Fruit fly (Drosophila melanogaster) whole organism, prepupa: ENCODE results near the gene Top3alpha.

Experiments used
- CG10631 ChIP-seq: fragments of 200-800 bp; sonication (Bioruptor generic); optimal IDR thresholded peaks from 2 replicates; lab custom pipeline; 2016; ENCODE audit warnings: missing biosample characterization, missing genetic modification characterization
- CG10669 ChIP-seq: fragments of 200-800 bp; sonication (Bioruptor generic); optimal IDR thresholded peaks from 3 replicates; lab custom pipeline; 2018; ENCODE audit warnings: missing biosample characterization, mild to moderate bottlenecking, missing genetic modification characterization, moderate library complexity
- CG11294 ChIP-seq: fragments of 200-800 bp; sonication (Bioruptor generic); IDR thresholded peaks from 2 replicates; pipeline ENCODE4 v1.3.6; 2022; ENCODE audit warnings: missing biosample characterization, missing genetic modification characterization
- CG11762 ChIP-seq: fragments of 200-800 bp; sonication (Bioruptor generic); optimal IDR thresholded peaks from 3 replicates; lab custom pipeline; 2016; ENCODE audit warnings: missing biosample characterization, missing genetic modification characterization; ENCODE audit not compliant: insufficient read depth
- CG11902 ChIP-seq: fragments of 200-800 bp; sonication (Bioruptor generic); optimal IDR thresholded peaks from 3 replicates; lab custom pipeline; 2016; ENCODE audit warnings: missing biosample characterization, missing genetic modification characterization
- CG15336 ChIP-seq: fragments of 200-800 bp; sonication (Bioruptor generic); IDR thresholded peaks from 2 replicates; pipeline ENCODE4 v1.3.6; 2022; ENCODE audit warnings: missing biosample characterization, missing genetic modification characterization
- CG1621 ChIP-seq: fragments of 200-800 bp; sonication (Bioruptor generic); optimal IDR thresholded peaks from 3 replicates; lab custom pipeline; 2018; ENCODE audit warnings: missing biosample characterization, mild to moderate bottlenecking, missing genetic modification characterization
- CG16779 ChIP-seq: fragments of 200-800 bp; sonication (Bioruptor generic); optimal IDR thresholded peaks from 3 replicates; lab custom pipeline; 2017; ENCODE audit warnings: missing biosample characterization, mild to moderate bottlenecking, missing genetic modification characterization
- CG3032 ChIP-seq: fragments of 200-800 bp; optimal IDR thresholded peaks from 2 replicates; lab custom pipeline; 2019; ENCODE audit warnings: missing biosample characterization, mild to moderate bottlenecking, missing genetic modification characterization, moderate library complexity
- CG31627 ChIP-seq: fragments of 200-800 bp; sonication (Bioruptor generic); optimal IDR thresholded peaks from 3 replicates; lab custom pipeline; 2016; ENCODE audit warnings: missing biosample characterization, missing genetic modification characterization
- CG32006 ChIP-seq: fragments of 200-800 bp; sonication (Bioruptor generic); optimal IDR thresholded peaks from 3 replicates; lab custom pipeline; 2017; ENCODE audit warnings: missing biosample characterization, mild to moderate bottlenecking, missing genetic modification characterization
- CG34406 ChIP-seq: fragments of 200-800 bp; sonication (Bioruptor generic); optimal IDR thresholded peaks from 3 replicates; lab custom pipeline; 2016; ENCODE audit warnings: missing biosample characterization, missing genetic modification characterization
- CG3919 ChIP-seq: fragments of 200-800 bp; sonication (Bioruptor generic); optimal IDR thresholded peaks from 3 replicates; lab custom pipeline; 2016; ENCODE audit warnings: missing biosample characterization, missing genetic modification characterization
- CG4318 ChIP-seq: fragments of 200-800 bp; sonication (Bioruptor generic); optimal IDR thresholded peaks from 3 replicates; lab custom pipeline; 2017; ENCODE audit warnings: missing biosample characterization, mild to moderate bottlenecking, missing genetic modification characterization
- CG6276 ChIP-seq: fragments of 200-800 bp; sonication (Bioruptor generic); optimal IDR thresholded peaks from 2 replicates; lab custom pipeline; 2017; ENCODE audit warnings: missing biosample characterization, mild to moderate bottlenecking, missing genetic modification characterization
- CG6792 ChIP-seq: fragments of 200-800 bp; sonication (Bioruptor generic); optimal IDR thresholded peaks from 3 replicates; lab custom pipeline; 2016; ENCODE audit warnings: missing biosample characterization, missing genetic modification characterization
- CG6854 ChIP-seq: fragments of 200-800 bp; sonication (Bioruptor generic); optimal IDR thresholded peaks from 2 replicates; lab custom pipeline; 2017; ENCODE audit warnings: missing biosample characterization, mild to moderate bottlenecking, missing genetic modification characterization
- CG7368 ChIP-seq: fragments of 200-800 bp; sonication (Bioruptor generic); optimal IDR thresholded peaks from 3 replicates; lab custom pipeline; 2016; ENCODE audit warnings: missing biosample characterization, missing genetic modification characterization
- CG8119 ChIP-seq: fragments of 200-800 bp; sonication (Bioruptor generic); IDR thresholded peaks from 3 replicates; pipeline ENCODE4 v1.3.6; 2022; ENCODE audit warnings: missing biosample characterization, missing genetic modification characterization
- CG8319 ChIP-seq: fragments of 200-800 bp; sonication (Bioruptor generic); optimal IDR thresholded peaks from 3 replicates; lab custom pipeline; 2016; ENCODE audit warnings: missing biosample characterization, missing genetic modification characterization
- CG8632 ChIP-seq: fragments of 200-800 bp; sonication (Bioruptor generic); optimal IDR thresholded peaks from 3 replicates; lab custom pipeline; 2016; ENCODE audit warnings: missing biosample characterization, missing genetic modification characterization
- CG9139 ChIP-seq: fragments of 200-800 bp; sonication (Bioruptor generic); optimal IDR thresholded peaks from 3 replicates; lab custom pipeline; 2017; ENCODE audit warnings: missing biosample characterization, mild to moderate bottlenecking, missing genetic modification characterization
- Eip75B ChIP-seq: fragments of 200-800 bp; sonication (Bioruptor generic); optimal IDR thresholded peaks from 3 replicates; lab custom pipeline; 2016; ENCODE audit warnings: missing biosample characterization, missing genetic modification characterization
- Eip78C ChIP-seq: fragments of 200-800 bp; sonication (Bioruptor generic); peaks from one replicate; lab custom pipeline; 2016; ENCODE audit warnings: missing biosample characterization, missing genetic modification characterization
- Eip93F ChIP-seq: fragments of 200-800 bp; sonication (Bioruptor generic); optimal IDR thresholded peaks from 2 replicates; lab custom pipeline; 2016; ENCODE audit warnings: missing biosample characterization, mild to moderate bottlenecking, missing genetic modification characterization
- Ets21C ChIP-seq: fragments of 200-800 bp; sonication (Bioruptor generic); optimal IDR thresholded peaks from 3 replicates; lab custom pipeline; 2016; ENCODE audit warnings: missing biosample characterization, missing genetic modification characterization
- Gug ChIP-seq: fragments of 200-800 bp; sonication (Bioruptor generic); IDR thresholded peaks from 2 replicates; pipeline ENCODE4 v1.3.6; 2022; ENCODE audit warnings: missing biosample characterization, missing genetic modification characterization
- Hr38 ChIP-seq: sonication (Bioruptor generic); optimal IDR thresholded peaks from 2 replicates; lab custom pipeline; 2016; ENCODE audit warnings: missing biosample characterization, missing genetic modification characterization
- Hr39 ChIP-seq: fragments of 200-800 bp; sonication (Bioruptor generic); optimal IDR thresholded peaks from 2 replicates; lab custom pipeline; 2016; ENCODE audit warnings: missing biosample characterization, missing genetic modification characterization
- Hr4 ChIP-seq: fragments of 200-800 bp; sonication (Bioruptor generic); optimal IDR thresholded peaks from 3 replicates; lab custom pipeline; 2016; ENCODE audit warnings: missing biosample characterization, missing genetic modification characterization
- Lpt ChIP-seq: fragments of 200-800 bp; sonication (Bioruptor generic); optimal IDR thresholded peaks from 3 replicates; lab custom pipeline; 2016; ENCODE audit warnings: missing biosample characterization, missing genetic modification characterization
- OdsH ChIP-seq: fragments of 200-800 bp; sonication (Bioruptor generic); optimal IDR thresholded peaks from 3 replicates; lab custom pipeline; 2016; ENCODE audit warnings: missing biosample characterization, missing genetic modification characterization
- Sox102F ChIP-seq: fragments of 200-800 bp; sonication (Bioruptor generic); optimal IDR thresholded peaks from 2 replicates; lab custom pipeline; 2016; ENCODE audit warnings: missing biosample characterization, mild to moderate bottlenecking, missing genetic modification characterization
- Sox15 ChIP-seq: fragments of 200-800 bp; sonication (Bioruptor generic); optimal IDR thresholded peaks from 3 replicates; lab custom pipeline; 2016; ENCODE audit warnings: missing biosample characterization, missing genetic modification characterization
- acj6 ChIP-seq: fragments of 200-800 bp; sonication (Bioruptor generic); optimal IDR thresholded peaks from 3 replicates; lab custom pipeline; 2016; ENCODE audit warnings: missing biosample characterization, missing genetic modification characterization
- cyc ChIP-seq: fragments of 200-800 bp; sonication (Bioruptor generic); optimal IDR thresholded peaks from 3 replicates; lab custom pipeline; 2016; ENCODE audit warnings: missing biosample characterization, missing genetic modification characterization
- dsx ChIP-seq: fragments of 200-800 bp; optimal IDR thresholded peaks from 3 replicates; lab custom pipeline; 2019; ENCODE audit warnings: missing biosample characterization, mild to moderate bottlenecking, missing genetic modification characterization, moderate library complexity; ENCODE audit not compliant: poor library complexity, severe bottlenecking
- esn ChIP-seq: fragments of 200-800 bp; sonication (Bioruptor generic); optimal IDR thresholded peaks from 2 replicates; lab custom pipeline; 2016; ENCODE audit warnings: missing biosample characterization, mild to moderate bottlenecking, missing genetic modification characterization, moderate library complexity
- fkh ChIP-seq: fragments of 200-800 bp; sonication (Bioruptor generic); optimal IDR thresholded peaks from 3 replicates; lab custom pipeline; 2017; ENCODE audit warnings: missing biosample characterization, mild to moderate bottlenecking, missing genetic modification characterization, moderate library complexity
- lz ChIP-seq: fragments of 200-800 bp; sonication (Bioruptor generic); optimal IDR thresholded peaks from 3 replicates; lab custom pipeline; 2016; ENCODE audit warnings: missing biosample characterization, missing genetic modification characterization
- net ChIP-seq: fragments of 200-800 bp; sonication (Bioruptor generic); optimal IDR thresholded peaks from 3 replicates; lab custom pipeline; 2016; ENCODE audit warnings: missing biosample characterization, missing genetic modification characterization
- salr ChIP-seq, 2 experiments: fragments of 200-800 bp; sonication (Bioruptor generic); optimal IDR thresholded peaks; 3 replicates each; lab custom pipeline; 2016 to 2018; ENCODE audit warnings: missing biosample characterization in 2 of 2, missing genetic modification characterization in 2 of 2, mild to moderate bottlenecking in 1 of 2
- spab ChIP-seq: fragments of 200-800 bp; sonication (Bioruptor generic); optimal IDR thresholded peaks from 2 replicates; lab custom pipeline; 2017; ENCODE audit warnings: missing biosample characterization, mild to moderate bottlenecking, missing genetic modification characterization, missing genetic modification reagents
- svp ChIP-seq: fragments of 200-800 bp; sonication (Bioruptor generic); peaks from one replicate; lab custom pipeline; 2016; ENCODE audit warnings: missing biosample characterization, missing genetic modification characterization
- topi ChIP-seq: fragments of 200-800 bp; sonication (Bioruptor generic); optimal IDR thresholded peaks from 3 replicates; lab custom pipeline; 2016; ENCODE audit warnings: missing biosample characterization, missing genetic modification characterization
- vri ChIP-seq: fragments of 200-800 bp; sonication (Bioruptor generic); optimal IDR thresholded peaks from 3 replicates; lab custom pipeline; 2016; ENCODE audit warnings: missing biosample characterization, mild to moderate bottlenecking, missing genetic modification characterization

Gene Top3alpha

dm6 chr2L:19533247-19533646 lies 35.3 kb downstream of the Top3alpha start, which contains the start of gene CG33116 (continued):
- TF ChIP-seq Eip93F = peak; percentile 33
- peak; percentile 51 for TF ChIP-seq CG9139
- TF ChIP-seq CG10669 (GFP tag; lab: Kevin White, UChicago) = peak; percentile 82
- peak; percentile 87 for TF ChIP-seq CG31627
- TF ChIP-seq CG11294 (GFP tag; lab: Robert Waterston, UW) = peak; percentile 69
- peak; percentile 77 for TF ChIP-seq CG3032 (tag; lab: Kevin White, UChicago)
- TF ChIP-seq CG4318 (GFP tag; lab: Kevin White, UChicago) = peak; percentile 75
- TF ChIP-seq CG11902 (GFP tag; lab: Kevin White, UChicago) = peak; percentile 57
- peak; percentile 57 for TF ChIP-seq CG16779 (tag; lab: Kevin White, UChicago)
- TF ChIP-seq acj6 = peak; percentile 82
- TF ChIP-seq CG8319 = peak; percentile 60
- TF ChIP-seq net (GFP tag; lab: Kevin White, UChicago) = peak; percentile 86
- TF ChIP-seq topi = peak; percentile 84
- peak; percentile 83 for TF ChIP-seq CG8119 (GFP tag; lab: Robert Waterston, UW)
- TF ChIP-seq Lpt (GFP tag; lab: Kevin White, UChicago) = peak; percentile 80
- TF ChIP-seq CG1621 (tag; lab: Kevin White, UChicago) = peak; percentile 77
- TF ChIP-seq, all 60 proteins: peak for 60

dm6 chr2L:19535234-19535633 lies 37.3 kb downstream of the Top3alpha start, which contains the start of gene CG31697:
TSS of gene CG31697 (plus strand) at chr2L:19535448.
- peak; percentile 77 for TF ChIP-seq vri (GFP tag; lab: Kevin White, UChicago)
- TF ChIP-seq OdsH (GFP tag; lab: Kevin White, UChicago) = no peak
- peak; percentile 5 for TF ChIP-seq Eip78C
- TF ChIP-seq CG34406 (GFP tag; lab: Kevin White, UChicago) = no peak
- peak; percentile 26 for TF ChIP-seq svp (GFP tag; lab: Kevin White, UChicago)

dm6 chr2L:19537779-19538456 lies 40.0 kb downstream of the Top3alpha start, which contains the start of gene CG13082:
TSS of gene CG13082 (plus strand) at chr2L:19538425.
- peak; percentile 97 for TF ChIP-seq esn (GFP tag; lab: Kevin White, UChicago)
- peak; percentile 76 for TF ChIP-seq Sox15 (GFP tag; lab: Kevin White, UChicago)
- peak; percentile 87 for TF ChIP-seq CG8632
- peak; percentile 63 for TF ChIP-seq spab (GFP tag; lab: Kevin White, UChicago)
- peak; percentile 89 for TF ChIP-seq OdsH (GFP tag; lab: Kevin White, UChicago)
- peak; percentile 96 for TF ChIP-seq topi
- peak; percentile 94 for TF ChIP-seq CG3919 (GFP tag; lab: Kevin White, UChicago)
- peak; percentile 96 for TF ChIP-seq Hr39
- peak; percentile 84 for TF ChIP-seq CG8319
- peak; percentile 67 for TF ChIP-seq CG7368 (GFP tag; lab: Kevin White, UChicago)
- TF ChIP-seq lz = peak; percentile 96
- TF ChIP-seq CG11762 = peak; percentile 88
- TF ChIP-seq salr (GFP tag; optimal IDR thresholded peaks at IDR 0.05; lab: Kevin White, UChicago) = peak; percentile 24 to 89
- peak; percentile 94 for TF ChIP-seq Ets21C (GFP tag; lab: Kevin White, UChicago)
- TF ChIP-seq CG16779 (tag; lab: Kevin White, UChicago) = peak; percentile 66
- TF ChIP-seq CG6276 (GFP tag; lab: Kevin White, UChicago) = peak; percentile 87
- peak; percentile 93 for TF ChIP-seq CG6792 (GFP tag; lab: Kevin White, UChicago)
- TF ChIP-seq Lpt (GFP tag; lab: Kevin White, UChicago) = peak; percentile 88
- peak; percentile 95 for TF ChIP-seq CG32006
- peak; percentile 90 for TF ChIP-seq CG6854
- peak; percentile 96 for TF ChIP-seq cyc (GFP tag; lab: Kevin White, UChicago)
- peak; percentile 95 for TF ChIP-seq Sox102F
- TF ChIP-seq Hr4 = peak; percentile 80
- TF ChIP-seq CG34406 (GFP tag; lab: Kevin White, UChicago) = peak; percentile 91
- TF ChIP-seq CG8119 (GFP tag; lab: Robert Waterston, UW) = peak; percentile 91
- TF ChIP-seq fkh (GFP tag; lab: Kevin White, UChicago) = no peak
- peak; percentile 87 for TF ChIP-seq CG10631 (GFP tag; lab: Kevin White, UChicago)
- TF ChIP-seq dsx (GFP tag; lab: Kevin White, UChicago) = peak; percentile 69
- peak; percentile 89 for TF ChIP-seq CG15336 (GFP tag; lab: Robert Waterston, UW)
- TF ChIP-seq CG11294 (GFP tag; lab: Robert Waterston, UW) = peak; percentile 45; the same call in 1 of the 2 replicates
- peak; percentile 73 for TF ChIP-seq Gug (GFP tag; lab: Robert Waterston, UW)
- TF ChIP-seq vri (GFP tag; lab: Kevin White, UChicago) = peak; percentile 83
- no peak for TF ChIP-seq Hr38 (GFP tag; lab: Kevin White, UChicago)
- TF ChIP-seq Eip75B (GFP tag; lab: Kevin White, UChicago) = peak; percentile 93
